Worm (Caenorhabditis elegans) whole organism, young adult: ENCODE data around the gene nhr-232.

Source experiments
- B0261.1 ChIP-seq: sonication (generic microtip); optimal IDR thresholded peaks from 2 replicates; lab custom pipeline; 2016; ENCODE audit warnings: mild to moderate bottlenecking, missing genetic modification characterization, moderate library complexity, missing compliant biosample characterization
- C06A6.2 ChIP-seq: fragments of 200-800 bp; sonication (Bioruptor generic); conservative IDR thresholded peaks from 2 replicates; pipeline ENCODE4 v1.3.6; 2022; ENCODE audit warnings: missing genetic modification characterization, missing compliant biosample characterization
- D2030.7 ChIP-seq: fragments of 200-800 bp; sonication (Bioruptor generic); IDR thresholded peaks from 2 replicates; pipeline ENCODE4 v1.3.6; 2022; ENCODE audit warnings: missing genetic modification reagents, missing genetic modification characterization, missing compliant biosample characterization
- F10E7.11 ChIP-seq: sonication (generic microtip); optimal IDR thresholded peaks from 2 replicates; lab custom pipeline; 2017; ENCODE audit warnings: mild to moderate bottlenecking, missing genetic modification characterization, moderate library complexity, missing compliant biosample characterization
- F22D6.2 ChIP-seq: sonication (generic microtip); optimal IDR thresholded peaks from 2 replicates; lab custom pipeline; 2016; ENCODE audit warnings: mild to moderate bottlenecking, missing genetic modification characterization, missing compliant biosample characterization
- F23B12.7 ChIP-seq: sonication (generic microtip); optimal IDR thresholded peaks from 2 replicates; lab custom pipeline; 2017; ENCODE audit warnings: missing genetic modification characterization, mild to moderate bottlenecking, missing compliant biosample characterization, antibody characterized with exemption, moderate library complexity; ENCODE audit not compliant: insufficient read depth
- F39B2.1 ChIP-seq: fragments of 200-800 bp; sonication (Bioruptor generic); IDR thresholded peaks from 2 replicates; pipeline ENCODE4 v1.3.6; 2022; ENCODE audit warnings: missing genetic modification reagents, missing genetic modification characterization, missing compliant biosample characterization
- F49E8.2 ChIP-seq: sonication (generic microtip); optimal IDR thresholded peaks from 3 replicates; lab custom pipeline; 2017; ENCODE audit warnings: missing genetic modification characterization, mild to moderate bottlenecking, missing compliant biosample characterization, antibody characterized with exemption, moderate library complexity; ENCODE audit not compliant: insufficient read depth
- F52B5.7 ChIP-seq: sonication (generic microtip); optimal IDR thresholded peaks from 2 replicates; lab custom pipeline; 2016; ENCODE audit warnings: mild to moderate bottlenecking, missing genetic modification characterization, missing compliant biosample characterization
- F57A8.1 ChIP-seq: fragments of 200-800 bp; sonication (Bioruptor generic); optimal IDR thresholded peaks from 2 replicates; lab custom pipeline; 2018; ENCODE audit warnings: mild to moderate bottlenecking, missing genetic modification characterization, moderate library complexity, missing compliant biosample characterization
- F57C9.4 ChIP-seq: sonication (generic microtip); optimal IDR thresholded peaks from 2 replicates; lab custom pipeline; 2017; ENCODE audit warnings: mild to moderate bottlenecking, missing genetic modification characterization, missing compliant biosample characterization
- T26A5.8 ChIP-seq: sonication (generic microtip); optimal IDR thresholded peaks from 2 replicates; lab custom pipeline; 2016; ENCODE audit warnings: missing genetic modification characterization, missing compliant biosample characterization
- ZK185.1 ChIP-seq: sonication (generic microtip); optimal IDR thresholded peaks from 2 replicates; lab custom pipeline; 2016; ENCODE audit warnings: mild to moderate bottlenecking, missing genetic modification characterization, missing compliant biosample characterization; ENCODE audit not compliant: poor library complexity, severe bottlenecking
- aptf-2 ChIP-seq: fragments of 200-800 bp; sonication (Bioruptor generic); conservative IDR thresholded peaks from 2 replicates; pipeline ENCODE4 v1.3.6; 2022; ENCODE audit warnings: missing genetic modification reagents, missing genetic modification characterization, missing compliant biosample characterization
- athp-1 ChIP-seq: sonication (generic microtip); optimal IDR thresholded peaks from 2 replicates; lab custom pipeline; 2017; ENCODE audit warnings: mild to moderate bottlenecking, missing genetic modification characterization, missing compliant biosample characterization
- attf-6 ChIP-seq: fragments of 200-800 bp; sonication (Bioruptor generic); IDR thresholded peaks from 2 replicates; pipeline ENCODE4 v1.3.6; 2022; ENCODE audit warnings: missing genetic modification reagents, missing genetic modification characterization, missing compliant biosample characterization
- bed-1 ChIP-seq: fragments of 200-800 bp; sonication (Bioruptor generic); IDR thresholded peaks from 2 replicates; pipeline ENCODE4 v1.3.6; 2022; ENCODE audit warnings: missing genetic modification reagents, missing genetic modification characterization, missing compliant biosample characterization
- bed-2 ChIP-seq: fragments of 200-800 bp; sonication (Bioruptor generic); IDR thresholded peaks from 2 replicates; pipeline ENCODE4 v1.3.6; 2022; ENCODE audit warnings: missing genetic modification reagents, missing genetic modification characterization, missing compliant biosample characterization
- ccch-3 ChIP-seq: fragments of 200-800 bp; sonication (Bioruptor generic); optimal IDR thresholded peaks from 2 replicates; lab custom pipeline; 2018; ENCODE audit warnings: mild to moderate bottlenecking, missing genetic modification characterization, missing compliant biosample characterization
- cebp-2 ChIP-seq: fragments of 200-800 bp; sonication (Bioruptor generic); IDR thresholded peaks from 2 replicates; pipeline ENCODE4 v1.3.6; 2022; ENCODE audit warnings: missing genetic modification characterization, missing compliant biosample characterization
- dpl-1 ChIP-seq: fragments of 150-350 bp; optimal IDR thresholded peaks from 2 replicates; lab custom pipeline; 2014; ENCODE audit warnings: missing biosample characterization, missing genetic modification reagents, missing genetic modification characterization
- egl-18 ChIP-seq: fragments of 200-800 bp; sonication (Bioruptor generic); IDR thresholded peaks from 2 replicates; pipeline ENCODE4 v1.3.6; 2022; ENCODE audit warnings: missing genetic modification reagents, missing genetic modification characterization, missing compliant biosample characterization
- ekl-4 ChIP-seq: fragments of 200-800 bp; sonication (Bioruptor generic); IDR thresholded peaks from 2 replicates; pipeline ENCODE4 v1.3.6; 2022; ENCODE audit warnings: missing genetic modification reagents, missing genetic modification characterization, missing compliant biosample characterization
- hmg-1.2 ChIP-seq: fragments of 200-800 bp; sonication (Bioruptor generic); IDR thresholded peaks from 2 replicates; pipeline ENCODE4 v1.3.6; 2022; ENCODE audit warnings: missing genetic modification reagents, missing genetic modification characterization, missing compliant biosample characterization
- hmg-20 ChIP-seq: fragments of 200-800 bp; sonication (Bioruptor generic); IDR thresholded peaks from 2 replicates; pipeline ENCODE4 v1.3.6; 2022; ENCODE audit warnings: missing genetic modification reagents, missing genetic modification characterization, missing compliant biosample characterization
- lin-35 ChIP-seq, 3 experiments: fragments of 150-350 bp in 2 of 3; sonication (generic microtip) in 1 of 3; optimal IDR thresholded peaks; 2 replicates each; lab custom pipeline; 2014 to 2018; ENCODE audit warnings: missing biosample characterization in 3 of 3, missing genetic modification characterization in 3 of 3, missing genetic modification reagents in 3 of 3
- lsl-1 ChIP-seq: fragments of 200-800 bp; sonication (Bioruptor generic); optimal IDR thresholded peaks from 2 replicates; lab custom pipeline; 2018; ENCODE audit warnings: mild to moderate bottlenecking, missing genetic modification characterization, moderate library complexity, missing compliant biosample characterization
- lsy-27 ChIP-seq: sonication (generic microtip); optimal IDR thresholded peaks from 2 replicates; lab custom pipeline; 2017; ENCODE audit warnings: missing genetic modification characterization, mild to moderate bottlenecking, missing compliant biosample characterization, antibody characterized with exemption, missing genotype, borderline replicate concordance; ENCODE audit not compliant: insufficient read depth
- nhr-27 ChIP-seq: fragments of 200-800 bp; sonication (Bioruptor generic); optimal IDR thresholded peaks from 2 replicates; lab custom pipeline; 2018; ENCODE audit warnings: mild to moderate bottlenecking, missing genetic modification characterization, moderate library complexity, missing compliant biosample characterization
- pha-4 ChIP-seq: fragments of 150-350 bp; sonication (generic microtip); optimal IDR thresholded peaks from 2 replicates; lab custom pipeline; 2014; ENCODE audit warnings: missing biosample characterization, missing genetic modification reagents, missing genetic modification characterization
- rec-8 ChIP-seq, 2 experiments: sonication (generic microtip); optimal IDR thresholded peaks; 2 replicates each; lab custom pipeline; 2016; ENCODE audit warnings: mild to moderate bottlenecking in 2 of 2, missing genetic modification characterization in 2 of 2, missing genetic modification reagents in 2 of 2, missing genotype in 2 of 2, missing biosample characterization in 1 of 2, missing compliant biosample characterization in 1 of 2, moderate library complexity in 1 of 2
- sptf-2 ChIP-seq: fragments of 200-800 bp; sonication (Bioruptor generic); optimal IDR thresholded peaks from 2 replicates; lab custom pipeline; 2018; ENCODE audit warnings: mild to moderate bottlenecking, missing genetic modification characterization, missing compliant biosample characterization
- unc-130 ChIP-seq: sonication (generic microtip); optimal IDR thresholded peaks from 2 replicates; lab custom pipeline; 2016; ENCODE audit warnings: missing genetic modification reagents, missing genetic modification characterization, missing compliant biosample characterization
- ztf-18 ChIP-seq: sonication (generic microtip); optimal IDR thresholded peaks from 2 replicates; lab custom pipeline; 2016; ENCODE audit warnings: missing genotype, mild to moderate bottlenecking, missing genetic modification characterization, missing compliant biosample characterization
- ztf-25 ChIP-seq: fragments of 200-800 bp; sonication (Bioruptor generic); IDR thresholded peaks from 2 replicates; pipeline ENCODE4 v1.3.6; 2022; ENCODE audit warnings: missing genetic modification reagents, missing genetic modification characterization, missing compliant biosample characterization
- ztf-3 ChIP-seq: fragments of 200-800 bp; sonication (Bioruptor generic); optimal IDR thresholded peaks from 2 replicates; lab custom pipeline; 2018; ENCODE audit warnings: mild to moderate bottlenecking, missing genetic modification characterization, missing compliant biosample characterization

The nhr-232 gene

DNA sequence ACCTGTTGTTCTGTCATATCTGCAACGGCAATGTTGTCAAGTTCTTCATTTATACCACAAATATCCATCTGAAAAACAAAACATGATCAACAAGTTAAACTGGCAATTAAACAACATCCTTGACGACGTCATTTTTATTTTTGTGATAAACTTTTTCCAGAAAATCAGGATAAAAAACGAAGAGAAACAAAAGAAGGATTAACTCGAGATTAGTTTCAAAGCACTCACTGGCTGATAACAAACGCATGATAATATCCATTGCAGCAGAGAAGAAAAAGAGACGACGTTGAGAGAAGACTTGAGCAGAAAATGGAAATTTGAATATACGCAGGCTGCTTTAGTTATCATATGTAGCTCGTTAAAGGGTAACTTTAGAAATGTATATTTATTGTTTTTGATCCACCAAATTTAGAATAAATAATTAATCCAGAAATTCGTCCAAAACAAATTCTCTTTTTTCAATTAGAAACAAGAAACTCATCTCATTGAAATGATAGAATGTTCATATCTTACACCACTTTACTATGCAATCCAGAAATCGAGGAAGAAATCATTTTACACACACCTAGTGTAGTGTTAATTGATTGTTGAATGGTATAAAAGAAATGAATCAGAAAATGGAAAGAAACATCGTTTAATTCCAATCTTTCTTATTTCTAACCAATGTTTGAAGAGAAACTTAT, 14.7 kb upstream of the nhr-232 start, which contains the start of the genes C12D8.21 and col-148:
Gene C12D8.21, minus strand, starts transcription at position 68 of the 683 bp plus-strand sequence.
Gene col-148, plus strand, starts transcription at position 633 of the 683 bp plus-strand sequence.
- TF ChIP-seq T26A5.8 (tag; lab: Kevin White, UChicago), result no peak
- TF ChIP-seq F57C9.4 (tag; lab: Kevin White, UChicago), result no peak
- no peak for TF ChIP-seq F10E7.11 (tag; lab: Kevin White, UChicago)
- no peak for TF ChIP-seq D2030.7 (GFP tag; lab: Robert Waterston, UW)
- no peak for TF ChIP-seq F52B5.7 (tag; lab: Kevin White, UChicago)
- TF ChIP-seq cebp-2 (GFP tag; lab: Robert Waterston, UW), result no peak
- no peak for TF ChIP-seq B0261.1 (tag; lab: Kevin White, UChicago)
- TF ChIP-seq dpl-1 (GFP tag; lab: Kevin White, UChicago), result no peak
- TF ChIP-seq hmg-1.2 (GFP tag; lab: Robert Waterston, UW), result no peak
- TF ChIP-seq F57A8.1 (GFP tag; lab: Kevin White, UChicago), result no peak
- TF ChIP-seq pha-4, result no peak
- no peak for TF ChIP-seq egl-18 (GFP tag; lab: Robert Waterston, UW)
- no peak for TF ChIP-seq C06A6.2 (GFP tag; lab: Robert Waterston, UW)
- TF ChIP-seq F23B12.7 (tag; lab: Kevin White, UChicago), result no peak
- TF ChIP-seq F49E8.2 (tag; lab: Kevin White, UChicago), result no peak
- no peak for TF ChIP-seq lsy-27 (tag; lab: Kevin White, UChicago)
- TF ChIP-seq unc-130 (GFP tag; lab: Kevin White, UChicago), result no peak
- TF ChIP-seq hmg-20 (GFP tag; lab: Robert Waterston, UW), result no peak
- no peak for TF ChIP-seq aptf-2 (GFP tag; lab: Robert Waterston, UW)
- TF ChIP-seq attf-6 (GFP tag; lab: Robert Waterston, UW), result no peak

ce11 chrV:10243105-10243504, 12.9 kb upstream of the nhr-232 start, which contains the start of gene C12D8.9:
Gene C12D8.9 (minus strand): TSS chrV:10243205.
- no peak for TF ChIP-seq lsl-1 (GFP tag; lab: Kevin White, UChicago)
- no peak for TF ChIP-seq lin-35 (GFP tag; optimal IDR thresholded peaks at IDR 0.05; lab: Kevin White, UChicago)
- TF ChIP-seq ccch-3 (GFP tag; lab: Kevin White, UChicago), result no peak
- TF ChIP-seq sptf-2 (GFP tag; lab: Kevin White, UChicago), result no peak
- TF ChIP-seq bed-1, result no peak
- TF ChIP-seq aptf-2 (GFP tag; lab: Robert Waterston, UW), result no peak
- TF ChIP-seq ZK185.1 (tag; lab: Kevin White, UChicago), result no peak
- no peak for TF ChIP-seq F22D6.2 (tag; lab: Kevin White, UChicago)
- no peak for TF ChIP-seq ekl-4
- TF ChIP-seq athp-1, result no peak
- no peak for TF ChIP-seq ztf-25 (GFP tag; lab: Robert Waterston, UW)
- TF ChIP-seq nhr-27 (tag; lab: Kevin White, UChicago), result no peak
- TF ChIP-seq ztf-18 (tag; lab: Kevin White, UChicago), result no peak
- no peak for TF ChIP-seq bed-2 (GFP tag; lab: Robert Waterston, UW)
- no peak for TF ChIP-seq ztf-3 (GFP tag; lab: Kevin White, UChicago)
- no peak for TF ChIP-seq F39B2.1
- TF ChIP-seq rec-8 (tag; optimal IDR thresholded peaks at IDR 0.05; lab: Kevin White, UChicago), result no peak
